Worm (Caenorhabditis elegans) whole organism, midembryonic: Measurements from ENCODE around the gene T19H12.2.

Experiments used
- T22C8.4 ChIP-seq: fragments of 200-800 bp; sonication (Bioruptor generic); IDR thresholded peaks from 2 replicates; pipeline ENCODE4 v1.3.6; 2022; ENCODE audit warnings: missing genetic modification characterization, missing compliant biosample characterization
- flt-1 ChIP-seq: fragments of 200-800 bp; sonication (Bioruptor generic); IDR thresholded peaks from 2 replicates; pipeline ENCODE4 v1.3.6; 2022; ENCODE audit warnings: missing genetic modification characterization, missing compliant biosample characterization
- klf-2 ChIP-seq: fragments of 200-800 bp; sonication (Bioruptor generic); conservative IDR thresholded peaks from 2 replicates; pipeline ENCODE4 v1.3.6; 2022; ENCODE audit warnings: missing genetic modification reagents, missing genetic modification characterization, missing compliant biosample characterization
- ref-1 ChIP-seq: fragments of 200-800 bp; sonication (Bioruptor generic); conservative IDR thresholded peaks from 2 replicates; pipeline ENCODE4 v1.3.6; 2022; ENCODE audit warnings: missing genetic modification reagents, missing genetic modification characterization, missing compliant biosample characterization

ce11 chrV:4889477-4889876 is 752 bp upstream of the T19H12.2 start, which contains the start of gene ugt-12:
- no peak for TF ChIP-seq flt-1
- no peak for TF ChIP-seq T22C8.4
- TF ChIP-seq klf-2 (GFP tag; lab: Robert Waterston, UW): no peak
- no peak for TF ChIP-seq ref-1 (GFP tag; lab: Robert Waterston, UW)
